Fruit fly (Drosophila melanogaster) whole organism, prepupa: ENCODE measurements around the gene Cad89D.

ENCODE experiments used
- Blimp-1 ChIP-seq: fragments of 200-800 bp; sonication (Bioruptor generic); optimal IDR thresholded peaks from 3 replicates; lab custom pipeline; 2017; ENCODE audit warnings: missing biosample characterization, missing genetic modification characterization, mild to moderate bottlenecking, moderate library complexity, missing genetic modification reagents
- CG10631 ChIP-seq: fragments of 200-800 bp; sonication (Bioruptor generic); optimal IDR thresholded peaks from 2 replicates; lab custom pipeline; 2016; ENCODE audit warnings: missing biosample characterization, missing genetic modification characterization
- CG11294 ChIP-seq: fragments of 200-800 bp; sonication (Bioruptor generic); IDR thresholded peaks from 2 replicates; pipeline ENCODE4 v1.3.6; 2022; ENCODE audit warnings: missing biosample characterization, missing genetic modification characterization
- CG11762 ChIP-seq: fragments of 200-800 bp; sonication (Bioruptor generic); optimal IDR thresholded peaks from 3 replicates; lab custom pipeline; 2016; ENCODE audit warnings: missing biosample characterization, missing genetic modification characterization; ENCODE audit not compliant: insufficient read depth
- CG15336 ChIP-seq: fragments of 200-800 bp; sonication (Bioruptor generic); IDR thresholded peaks from 2 replicates; pipeline ENCODE4 v1.3.6; 2022; ENCODE audit warnings: missing biosample characterization, missing genetic modification characterization
- CG1621 ChIP-seq: fragments of 200-800 bp; sonication (Bioruptor generic); optimal IDR thresholded peaks from 3 replicates; lab custom pipeline; 2018; ENCODE audit warnings: missing biosample characterization, mild to moderate bottlenecking, missing genetic modification characterization
- CG16779 ChIP-seq: fragments of 200-800 bp; sonication (Bioruptor generic); optimal IDR thresholded peaks from 3 replicates; lab custom pipeline; 2017; ENCODE audit warnings: missing biosample characterization, mild to moderate bottlenecking, missing genetic modification characterization
- CG32006 ChIP-seq: fragments of 200-800 bp; sonication (Bioruptor generic); optimal IDR thresholded peaks from 3 replicates; lab custom pipeline; 2017; ENCODE audit warnings: missing biosample characterization, mild to moderate bottlenecking, missing genetic modification characterization
- CG34406 ChIP-seq: fragments of 200-800 bp; sonication (Bioruptor generic); optimal IDR thresholded peaks from 3 replicates; lab custom pipeline; 2016; ENCODE audit warnings: missing biosample characterization, missing genetic modification characterization
- CG6808 ChIP-seq: fragments of 200-800 bp; sonication (Bioruptor generic); optimal IDR thresholded peaks from 3 replicates; lab custom pipeline; 2017; ENCODE audit warnings: missing biosample characterization, missing genetic modification characterization, mild to moderate bottlenecking, moderate library complexity, missing genetic modification reagents
- CG6854 ChIP-seq: fragments of 200-800 bp; sonication (Bioruptor generic); optimal IDR thresholded peaks from 2 replicates; lab custom pipeline; 2017; ENCODE audit warnings: missing biosample characterization, mild to moderate bottlenecking, missing genetic modification characterization
- CG7368 ChIP-seq: fragments of 200-800 bp; sonication (Bioruptor generic); optimal IDR thresholded peaks from 3 replicates; lab custom pipeline; 2016; ENCODE audit warnings: missing biosample characterization, missing genetic modification characterization
- Eip78C ChIP-seq: fragments of 200-800 bp; sonication (Bioruptor generic); peaks from one replicate; lab custom pipeline; 2016; ENCODE audit warnings: missing biosample characterization, missing genetic modification characterization
- Ets21C ChIP-seq: fragments of 200-800 bp; sonication (Bioruptor generic); optimal IDR thresholded peaks from 3 replicates; lab custom pipeline; 2016; ENCODE audit warnings: missing biosample characterization, missing genetic modification characterization
- Ets96B ChIP-seq: fragments of 200-800 bp; optimal IDR thresholded peaks from 2 replicates; lab custom pipeline; 2019; ENCODE audit warnings: missing biosample characterization, mild to moderate bottlenecking, missing genetic modification characterization, moderate library complexity
- Gug ChIP-seq: fragments of 200-800 bp; sonication (Bioruptor generic); IDR thresholded peaks from 2 replicates; pipeline ENCODE4 v1.3.6; 2022; ENCODE audit warnings: missing biosample characterization, missing genetic modification characterization
- Hr38 ChIP-seq: sonication (Bioruptor generic); optimal IDR thresholded peaks from 2 replicates; lab custom pipeline; 2016; ENCODE audit warnings: missing biosample characterization, missing genetic modification characterization
- Hr39 ChIP-seq: fragments of 200-800 bp; sonication (Bioruptor generic); optimal IDR thresholded peaks from 2 replicates; lab custom pipeline; 2016; ENCODE audit warnings: missing biosample characterization, missing genetic modification characterization
- Hr4 ChIP-seq: fragments of 200-800 bp; sonication (Bioruptor generic); optimal IDR thresholded peaks from 3 replicates; lab custom pipeline; 2016; ENCODE audit warnings: missing biosample characterization, missing genetic modification characterization
- Lpt ChIP-seq: fragments of 200-800 bp; sonication (Bioruptor generic); optimal IDR thresholded peaks from 3 replicates; lab custom pipeline; 2016; ENCODE audit warnings: missing biosample characterization, missing genetic modification characterization
- OdsH ChIP-seq: fragments of 200-800 bp; sonication (Bioruptor generic); optimal IDR thresholded peaks from 3 replicates; lab custom pipeline; 2016; ENCODE audit warnings: missing biosample characterization, missing genetic modification characterization
- Sox102F ChIP-seq: fragments of 200-800 bp; sonication (Bioruptor generic); optimal IDR thresholded peaks from 2 replicates; lab custom pipeline; 2016; ENCODE audit warnings: missing biosample characterization, mild to moderate bottlenecking, missing genetic modification characterization
- achi ChIP-seq: fragments of 200-800 bp; sonication (Bioruptor generic); optimal IDR thresholded peaks from 3 replicates; lab custom pipeline; 2016; ENCODE audit warnings: missing biosample characterization, missing genetic modification characterization
- acj6 ChIP-seq: fragments of 200-800 bp; sonication (Bioruptor generic); optimal IDR thresholded peaks from 3 replicates; lab custom pipeline; 2016; ENCODE audit warnings: missing biosample characterization, missing genetic modification characterization
- cyc ChIP-seq: fragments of 200-800 bp; sonication (Bioruptor generic); optimal IDR thresholded peaks from 3 replicates; lab custom pipeline; 2016; ENCODE audit warnings: missing biosample characterization, missing genetic modification characterization
- dac ChIP-seq: fragments of 200-800 bp; sonication (Bioruptor generic); optimal IDR thresholded peaks from 2 replicates; lab custom pipeline; 2017; ENCODE audit warnings: missing biosample characterization, mild to moderate bottlenecking, missing genetic modification characterization
- eg ChIP-seq: fragments of 200-800 bp; sonication (Bioruptor generic); IDR thresholded peaks from 3 replicates; pipeline ENCODE4 v1.3.6; 2022; ENCODE audit warnings: missing biosample characterization, missing genetic modification characterization
- esn ChIP-seq: fragments of 200-800 bp; sonication (Bioruptor generic); optimal IDR thresholded peaks from 2 replicates; lab custom pipeline; 2016; ENCODE audit warnings: missing biosample characterization, mild to moderate bottlenecking, missing genetic modification characterization, moderate library complexity
- fd85E ChIP-seq: fragments of 200-800 bp; sonication (Bioruptor generic); optimal IDR thresholded peaks from 3 replicates; lab custom pipeline; 2016; ENCODE audit warnings: missing biosample characterization, missing genetic modification characterization
- fkh ChIP-seq: fragments of 200-800 bp; sonication (Bioruptor generic); optimal IDR thresholded peaks from 3 replicates; lab custom pipeline; 2017; ENCODE audit warnings: missing biosample characterization, mild to moderate bottlenecking, missing genetic modification characterization, moderate library complexity
- lz ChIP-seq: fragments of 200-800 bp; sonication (Bioruptor generic); optimal IDR thresholded peaks from 3 replicates; lab custom pipeline; 2016; ENCODE audit warnings: missing biosample characterization, missing genetic modification characterization
- salr ChIP-seq, 2 experiments: fragments of 200-800 bp; sonication (Bioruptor generic); optimal IDR thresholded peaks; 3 replicates each; lab custom pipeline; 2016 to 2018; ENCODE audit warnings: missing biosample characterization in 2 of 2, missing genetic modification characterization in 2 of 2, mild to moderate bottlenecking in 1 of 2
- spab ChIP-seq: fragments of 200-800 bp; sonication (Bioruptor generic); optimal IDR thresholded peaks from 2 replicates; lab custom pipeline; 2017; ENCODE audit warnings: missing biosample characterization, mild to moderate bottlenecking, missing genetic modification characterization, missing genetic modification reagents
- svp ChIP-seq: fragments of 200-800 bp; sonication (Bioruptor generic); peaks from one replicate; lab custom pipeline; 2016; ENCODE audit warnings: missing biosample characterization, missing genetic modification characterization
- topi ChIP-seq: fragments of 200-800 bp; sonication (Bioruptor generic); optimal IDR thresholded peaks from 3 replicates; lab custom pipeline; 2016; ENCODE audit warnings: missing biosample characterization, missing genetic modification characterization

The Cad89D gene

DNA sequence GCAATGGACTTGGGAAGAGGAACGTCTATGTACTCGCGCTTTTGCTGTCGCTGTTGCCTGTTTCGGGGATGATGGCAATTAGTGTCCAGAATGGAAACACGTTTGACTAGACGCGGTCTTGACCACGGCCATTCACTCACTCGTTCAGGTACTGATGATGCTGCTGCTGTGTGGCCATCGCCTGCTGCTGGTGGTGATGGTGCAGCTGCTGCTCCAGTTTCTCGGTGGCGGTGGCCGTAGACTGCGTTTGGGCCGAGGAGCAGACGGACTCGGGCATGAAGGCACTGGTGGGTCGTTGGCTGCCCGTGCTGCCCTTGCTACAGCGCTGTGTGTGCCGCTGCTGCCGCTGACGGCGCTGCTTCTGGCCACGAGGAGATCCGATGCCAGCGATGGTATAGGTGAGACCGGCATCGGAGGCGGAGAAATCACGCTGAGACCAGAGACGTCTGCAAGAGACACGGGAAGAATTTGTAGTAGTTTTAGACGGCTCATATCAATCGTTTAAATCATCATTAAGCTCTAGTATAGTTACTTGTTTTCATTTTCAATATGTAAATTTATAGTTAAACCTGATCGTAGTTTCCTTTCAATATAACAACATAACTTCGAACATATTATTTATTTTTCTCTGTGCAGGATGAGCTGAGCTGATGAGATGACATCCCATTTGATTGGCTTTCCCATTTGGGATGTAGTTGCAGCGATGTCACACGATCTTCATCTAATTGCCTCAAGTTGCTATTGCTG is 9.6 kb downstream of the Cad89D start (continued):
- no peak for TF ChIP-seq CG34406
- peak; percentile 28 for TF ChIP-seq Lpt
- no peak for TF ChIP-seq Hr39 (GFP tag; lab: Kevin White, UChicago)
- no peak for TF ChIP-seq cyc (GFP tag; lab: Kevin White, UChicago)
- no peak for TF ChIP-seq CG11294 (GFP tag; lab: Robert Waterston, UW)
- TF ChIP-seq acj6 (GFP tag; lab: Kevin White, UChicago) = no peak
- TF ChIP-seq fd85E = no peak
- no peak for TF ChIP-seq lz
- TF ChIP-seq Blimp-1 (GFP tag; lab: Kevin White, UChicago) = no peak
- no peak for TF ChIP-seq CG6854 (GFP tag; lab: Kevin White, UChicago)
- no peak for TF ChIP-seq Hr4
- TF ChIP-seq spab (GFP tag; lab: Kevin White, UChicago) = no peak
- TF ChIP-seq CG11762 (GFP tag; lab: Kevin White, UChicago) = no peak
- TF ChIP-seq CG6808 (GFP tag; lab: Kevin White, UChicago) = no peak
- TF ChIP-seq topi = no peak
- TF ChIP-seq CG15336 = peak; percentile 66
- TF ChIP-seq Ets21C (GFP tag; lab: Kevin White, UChicago) = no peak

DNA sequence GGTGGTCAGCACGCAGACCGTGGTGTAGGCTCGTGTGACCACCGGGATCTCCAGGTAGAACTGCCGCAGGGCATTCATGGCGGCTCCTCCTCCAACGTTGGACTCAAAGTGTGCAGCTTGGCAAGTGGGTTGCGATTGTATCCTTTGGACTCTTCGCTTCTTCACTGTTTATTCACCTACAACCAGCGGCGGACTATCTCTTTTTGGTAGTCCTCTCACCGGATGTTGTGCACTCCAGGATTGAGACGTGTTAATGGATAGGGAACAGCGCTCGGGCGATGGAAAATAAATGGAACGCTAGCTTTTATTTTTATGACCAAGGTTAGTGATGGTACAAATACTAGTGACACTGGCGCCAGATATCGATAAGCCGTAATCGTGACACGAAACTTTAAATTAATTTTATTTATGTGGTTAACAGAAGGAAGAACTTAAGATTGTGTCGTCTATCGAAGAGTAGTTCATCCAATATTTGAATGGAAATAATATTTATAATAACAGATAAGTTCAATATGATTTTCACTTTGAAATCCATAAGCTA is 11.3 kb downstream of the Cad89D start, which contains the start of gene Der-2:
TSS of gene Der-2 (minus strand) at position 347 of the 541 bp plus-strand sequence.
- no peak for TF ChIP-seq fkh (GFP tag; lab: Kevin White, UChicago)
- TF ChIP-seq Eip78C (GFP tag; lab: Kevin White, UChicago) = peak; percentile 25

DNA sequence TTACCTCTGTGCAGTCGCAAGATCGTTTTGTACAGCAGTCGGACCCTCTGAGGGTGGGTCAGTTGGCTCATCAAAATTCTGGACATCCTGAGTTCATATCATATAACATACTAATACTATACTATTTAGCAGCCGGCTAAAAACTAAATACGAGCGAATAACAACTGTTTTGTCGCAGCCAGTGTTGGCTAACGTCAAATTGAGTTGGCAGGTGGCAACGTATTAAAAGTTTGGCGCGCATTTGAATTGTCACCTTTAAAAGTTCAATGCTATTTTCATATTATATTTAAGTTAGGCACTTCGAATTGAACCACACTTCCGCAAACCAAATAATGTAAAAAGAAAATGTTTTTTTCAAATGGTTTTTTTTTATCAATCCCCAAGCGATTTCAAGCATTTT is 12.9 kb downstream of the Cad89D start, which contains the start of gene Sdhaf3:
TSS of gene Sdhaf3 (minus strand) at position 177 of the 400 bp plus-strand sequence.
- TF ChIP-seq cyc (GFP tag; lab: Kevin White, UChicago) (no peak), svp (no peak), CG34406 (no peak), CG11294 (GFP tag; lab: Robert Waterston, UW) (no peak), eg (no peak), achi (GFP tag; lab: Kevin White, UChicago) (no peak), Ets96B (no peak), lz (no peak), OdsH (GFP tag; lab: Kevin White, UChicago) (no peak), Hr38 (GFP tag; lab: Kevin White, UChicago) (no peak), esn (GFP tag; lab: Kevin White, UChicago) (peak; percentile 36), Eip78C (GFP tag; lab: Kevin White, UChicago) (peak; percentile 3), Lpt (no peak), salr (GFP tag; optimal IDR thresholded peaks at IDR 0.05; lab: Kevin White, UChicago) (no peak)

DNA sequence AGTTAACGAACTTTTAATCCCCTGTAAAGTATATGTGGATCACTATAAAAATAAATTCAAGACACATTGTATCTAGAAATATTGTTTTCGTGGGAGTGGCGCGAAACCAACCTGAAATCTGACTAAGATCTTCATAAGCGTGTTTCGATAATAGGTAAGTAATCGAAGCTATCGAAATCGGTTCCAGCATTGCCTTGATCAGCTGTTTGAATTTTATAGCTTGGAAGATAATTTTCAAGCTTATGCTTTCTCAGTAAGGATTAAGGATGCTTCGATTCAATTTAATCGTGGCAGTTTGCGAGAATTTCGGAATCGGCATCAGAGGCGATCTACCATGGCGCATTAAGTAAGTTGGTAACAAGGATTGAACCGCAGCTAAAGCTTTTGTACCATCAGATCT is 14.2 kb downstream of the Cad89D start, which contains the start of gene Dhfr:
TSS of gene Dhfr (plus strand) at position 173 of the 400 bp plus-strand sequence.
- no peak for TF ChIP-seq esn (GFP tag; lab: Kevin White, UChicago)
- peak; percentile 12 for TF ChIP-seq Eip78C (GFP tag; lab: Kevin White, UChicago)

DNA sequence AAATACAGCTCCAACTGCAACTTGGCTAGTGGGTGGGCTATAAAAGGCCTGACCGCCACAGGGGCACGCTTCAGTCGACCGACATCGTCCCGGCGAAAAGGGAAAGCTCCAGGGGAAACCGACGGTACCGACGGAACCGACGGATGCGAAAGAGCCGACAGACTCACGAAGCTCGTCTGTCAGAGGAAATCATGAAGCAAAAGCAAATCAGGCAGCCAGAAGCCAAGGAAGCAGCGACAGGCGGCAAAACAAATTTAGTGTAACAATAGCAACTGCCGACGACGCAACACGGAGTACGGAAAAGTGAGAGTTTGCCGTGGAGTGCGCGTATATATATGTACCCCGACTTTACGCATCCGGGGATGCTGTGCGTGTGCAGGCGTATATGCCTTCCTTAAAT is 18.2 kb downstream of the Cad89D start, which contains the start of gene Gyc89Db:
TSS of gene Gyc89Db (plus strand) at position 78 of the 400 bp plus-strand sequence.
- TF ChIP-seq CG6854 (GFP tag; lab: Kevin White, UChicago) (no peak), CG1621 (tag; lab: Kevin White, UChicago) (no peak), CG16779 (tag; lab: Kevin White, UChicago) (no peak), topi (no peak), CG32006 (GFP tag; lab: Kevin White, UChicago) (no peak), Sox102F (GFP tag; lab: Kevin White, UChicago) (no peak), achi (GFP tag; lab: Kevin White, UChicago) (no peak), OdsH (GFP tag; lab: Kevin White, UChicago) (no peak), Gug (no peak), CG10631 (GFP tag; lab: Kevin White, UChicago) (no peak), salr (GFP tag; optimal IDR thresholded peaks at IDR 0.05; lab: Kevin White, UChicago) (no peak), cyc (GFP tag; lab: Kevin White, UChicago) (no peak), CG7368 (GFP tag; lab: Kevin White, UChicago) (no peak), dac (GFP tag; lab: Kevin White, UChicago) (no peak), CG34406 (no peak)
- TF ChIP-seq, all 60 proteins: peak for 0
